Worm (Caenorhabditis elegans) whole organism, mixed stage, embryonic: ENCODE results near the gene C17C3.6.

Experiments
- blmp-1 ChIP-seq: fragments of 150-350 bp; optimal IDR thresholded peaks from 2 replicates; lab custom pipeline; 2014; ENCODE audit warnings: missing biosample characterization, missing genetic modification characterization
- ceh-39 ChIP-seq: fragments of 150-350 bp; optimal IDR thresholded peaks from 2 replicates; lab custom pipeline; 2014; ENCODE audit warnings: missing biosample characterization, missing genetic modification characterization
- ceh-43 ChIP-seq: fragments of 200-800 bp; sonication (Bioruptor generic); optimal IDR thresholded peaks from 2 replicates; lab custom pipeline; 2018; ENCODE audit warnings: mild to moderate bottlenecking, missing genetic modification characterization, moderate library complexity, missing compliant biosample characterization
- ces-1 ChIP-seq: fragments of 150-350 bp; optimal IDR thresholded peaks from 2 replicates; lab custom pipeline; 2014; ENCODE audit warnings: missing biosample characterization, missing genetic modification reagents, missing genetic modification characterization
- cnd-1 ChIP-seq: fragments of 200-800 bp; sonication (Bioruptor generic); optimal IDR thresholded peaks from 2 replicates; lab custom pipeline; 2018; ENCODE audit warnings: mild to moderate bottlenecking, missing genetic modification characterization, missing compliant biosample characterization
- drap-1 ChIP-seq: fragments of 200-800 bp; sonication (Bioruptor generic); optimal IDR thresholded peaks from 3 replicates; lab custom pipeline; 2018; ENCODE audit warnings: mild to moderate bottlenecking, missing genetic modification characterization, missing compliant biosample characterization
- elt-3 ChIP-seq: fragments of 150-350 bp; optimal IDR thresholded peaks from 2 replicates; lab custom pipeline; 2014; ENCODE audit warnings: missing biosample characterization, missing genetic modification characterization
- flh-1 ChIP-seq: fragments of 200-800 bp; sonication (Bioruptor generic); optimal IDR thresholded peaks from 2 replicates; lab custom pipeline; 2018; ENCODE audit warnings: mild to moderate bottlenecking, missing genetic modification characterization, moderate library complexity, missing compliant biosample characterization
- ham-2 ChIP-seq: fragments of 200-800 bp; sonication (Bioruptor generic); optimal IDR thresholded peaks from 2 replicates; lab custom pipeline; 2018; ENCODE audit warnings: mild to moderate bottlenecking, missing genetic modification characterization, missing compliant biosample characterization
- lin-13 ChIP-seq: fragments of 150-350 bp; optimal IDR thresholded peaks from 2 replicates; lab custom pipeline; 2014; ENCODE audit warnings: missing biosample characterization, missing genetic modification characterization
- lin-32 ChIP-seq: fragments of 200-800 bp; sonication (Bioruptor generic); optimal IDR thresholded peaks from 2 replicates; lab custom pipeline; 2018; ENCODE audit warnings: mild to moderate bottlenecking, missing genetic modification characterization, missing compliant biosample characterization
- lsy-2 ChIP-seq: fragments of 150-350 bp; optimal IDR thresholded peaks from 2 replicates; lab custom pipeline; 2014; ENCODE audit warnings: missing biosample characterization, missing genetic modification characterization
- mab-5 ChIP-seq: fragments of 150-350 bp; optimal IDR thresholded peaks from 2 replicates; lab custom pipeline; 2014; ENCODE audit warnings: missing biosample characterization, missing genetic modification characterization
- mep-1 ChIP-seq: fragments of 150-350 bp; optimal IDR thresholded peaks from 2 replicates; lab custom pipeline; 2017; ENCODE audit warnings: missing biosample characterization, missing genetic modification reagents, missing genetic modification characterization, inconsistent platforms
- nhr-12 ChIP-seq: fragments of 150-350 bp; optimal IDR thresholded peaks from 2 replicates; lab custom pipeline; 2014; ENCODE audit warnings: missing biosample characterization, missing genetic modification characterization
- nhr-2 ChIP-seq: fragments of 150-350 bp; optimal IDR thresholded peaks from 2 replicates; lab custom pipeline; 2014; ENCODE audit warnings: missing biosample characterization, missing genetic modification characterization
- nhr-237 ChIP-seq: fragments of 150-350 bp; optimal IDR thresholded peaks from 2 replicates; lab custom pipeline; 2014; ENCODE audit warnings: missing biosample characterization, missing genetic modification characterization
- nhr-28 ChIP-seq: fragments of 150-350 bp; optimal IDR thresholded peaks from 2 replicates; lab custom pipeline; 2014; ENCODE audit warnings: missing biosample characterization, missing genetic modification characterization
- nhr-76 ChIP-seq: sonication (generic microtip); optimal IDR thresholded peaks from 2 replicates; lab custom pipeline; 2017; ENCODE audit warnings: missing biosample characterization, missing genetic modification characterization
- pha-4 ChIP-seq: fragments of 150-350 bp; optimal IDR thresholded peaks from 2 replicates; lab custom pipeline; 2018; ENCODE audit warnings: missing biosample characterization, missing genetic modification reagents, missing genetic modification characterization
- snpc-4 ChIP-seq: fragments of 150-350 bp; optimal IDR thresholded peaks from 2 replicates; lab custom pipeline; 2014; ENCODE audit warnings: missing biosample characterization, missing genetic modification characterization
- sptf-1 ChIP-seq: sonication (generic microtip); optimal IDR thresholded peaks from 2 replicates; lab custom pipeline; 2017; ENCODE audit warnings: mild to moderate bottlenecking, missing genetic modification characterization, moderate library complexity, missing compliant biosample characterization
- tbx-8 ChIP-seq: fragments of 200-800 bp; sonication (Bioruptor generic); optimal IDR thresholded peaks from 2 replicates; lab custom pipeline; 2018; ENCODE audit warnings: mild to moderate bottlenecking, missing genetic modification characterization, moderate library complexity, missing compliant biosample characterization
- unc-120 ChIP-seq: sonication (generic microtip); optimal IDR thresholded peaks from 2 replicates; lab custom pipeline; 2017; ENCODE audit warnings: missing genetic modification characterization, missing compliant biosample characterization; ENCODE audit not compliant: poor library complexity, severe bottlenecking
- unc-39 ChIP-seq: fragments of 150-350 bp; optimal IDR thresholded peaks from 2 replicates; lab custom pipeline; 2014; ENCODE audit warnings: missing biosample characterization, missing genetic modification characterization
- zip-8 ChIP-seq: fragments of 150-350 bp; optimal IDR thresholded peaks from 2 replicates; lab custom pipeline; 2014; ENCODE audit warnings: missing biosample characterization, missing genetic modification characterization
- ztf-11 ChIP-seq: fragments of 150-350 bp; optimal IDR thresholded peaks from 2 replicates; lab custom pipeline; 2014; ENCODE audit warnings: missing biosample characterization, missing genetic modification characterization

C17C3.6 gene

DNA sequence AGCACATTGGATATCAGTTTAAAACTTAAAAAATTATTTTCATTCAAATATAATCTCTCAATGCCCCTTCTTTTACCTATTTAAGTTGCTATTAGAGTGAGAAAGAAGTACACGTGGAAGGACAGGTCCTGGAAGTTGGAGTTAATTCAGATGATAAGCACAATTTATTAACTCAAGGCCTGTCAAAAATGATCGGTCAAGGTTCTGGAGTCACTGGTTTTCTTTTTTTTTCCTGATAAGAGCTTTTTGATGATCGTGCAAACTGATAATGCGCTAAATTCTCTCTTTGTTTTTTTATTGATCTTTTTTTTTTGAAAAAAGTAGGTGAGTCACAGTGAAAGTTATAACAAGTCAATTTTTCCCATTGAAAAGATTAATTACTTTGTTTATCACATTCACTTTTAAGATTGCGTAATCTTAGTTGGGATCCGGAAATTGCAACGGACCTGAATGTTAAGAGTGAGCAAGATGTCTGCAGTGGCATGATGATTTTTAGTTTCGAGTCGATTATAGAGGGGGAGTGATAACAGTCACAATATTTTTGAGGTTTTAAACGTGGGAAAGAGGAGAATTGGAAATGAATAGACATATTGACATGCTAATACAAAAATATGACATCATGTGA lies 37.3 kb upstream of the C17C3.6 start:
- TF ChIP-seq nhr-12 (tag; lab: Kevin White, UChicago) (no peak), ceh-39 (no peak)

DNA sequence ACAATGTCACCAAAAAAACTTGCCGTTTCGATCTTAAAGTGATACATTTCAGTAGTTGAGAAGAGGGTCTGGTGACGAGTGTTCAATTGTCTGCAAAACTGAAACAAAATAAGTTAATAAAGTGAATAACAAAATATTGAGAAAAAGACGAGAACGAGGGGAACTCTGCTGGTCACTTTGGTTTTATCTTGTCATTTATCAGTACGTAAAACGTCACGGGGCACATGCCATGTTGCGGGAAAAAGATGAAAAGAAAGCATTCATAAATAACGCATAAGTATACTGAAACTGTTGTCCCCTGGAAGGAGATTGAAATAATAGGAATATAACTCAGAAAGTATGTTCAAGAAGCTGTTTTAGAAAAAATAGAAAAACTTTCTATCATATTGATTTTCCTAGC lies 35.0 kb upstream of the C17C3.6 start, which contains the start of gene sahd-1:
sahd-1 (minus strand) TSS at position 100 of the 400 bp plus-strand sequence.
- TF ChIP-seq nhr-2 (tag; lab: Kevin White, UChicago) = no peak
- no peak for TF ChIP-seq zip-8 (tag; lab: Kevin White, UChicago)
- no peak for TF ChIP-seq ces-1 (GFP tag; lab: Kevin White, UChicago)
- no peak for TF ChIP-seq lin-32 (GFP tag; lab: Kevin White, UChicago)
- no peak for TF ChIP-seq drap-1 (GFP tag; lab: Kevin White, UChicago)
- no peak for TF ChIP-seq ham-2 (GFP tag; lab: Kevin White, UChicago)
- TF ChIP-seq pha-4 = no peak
- no peak for TF ChIP-seq flh-1 (GFP tag; lab: Kevin White, UChicago)

DNA sequence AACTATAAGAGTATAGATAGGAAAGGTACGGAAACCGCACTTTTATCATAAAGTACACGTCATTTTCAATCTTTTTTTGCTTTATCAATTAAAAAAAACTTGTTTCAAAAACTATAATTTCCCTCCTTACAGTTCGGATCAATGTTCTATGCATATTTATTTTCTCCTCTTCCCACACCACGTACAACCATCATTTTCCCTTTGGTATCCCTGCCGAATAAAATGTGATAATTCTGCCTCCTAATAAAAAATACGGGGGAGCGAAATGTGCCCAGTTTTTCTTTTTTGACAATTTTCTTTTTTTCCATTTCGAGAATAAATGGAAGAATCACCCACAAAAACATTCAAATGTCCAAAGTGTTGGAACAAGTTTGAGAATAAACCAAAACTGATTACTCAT lies 34.3 kb upstream of the C17C3.6 start, which contains the start of gene ZK177.3:
ZK177.3 (plus strand) TSS at position 301 of the 400 bp plus-strand sequence.
- TF ChIP-seq drap-1 (GFP tag; lab: Kevin White, UChicago) (no peak), pha-4 (no peak), mep-1 (tag; lab: Kevin White, UChicago) (no peak), ceh-43 (GFP tag; lab: Kevin White, UChicago) (no peak), lin-13 (no peak)

DNA sequence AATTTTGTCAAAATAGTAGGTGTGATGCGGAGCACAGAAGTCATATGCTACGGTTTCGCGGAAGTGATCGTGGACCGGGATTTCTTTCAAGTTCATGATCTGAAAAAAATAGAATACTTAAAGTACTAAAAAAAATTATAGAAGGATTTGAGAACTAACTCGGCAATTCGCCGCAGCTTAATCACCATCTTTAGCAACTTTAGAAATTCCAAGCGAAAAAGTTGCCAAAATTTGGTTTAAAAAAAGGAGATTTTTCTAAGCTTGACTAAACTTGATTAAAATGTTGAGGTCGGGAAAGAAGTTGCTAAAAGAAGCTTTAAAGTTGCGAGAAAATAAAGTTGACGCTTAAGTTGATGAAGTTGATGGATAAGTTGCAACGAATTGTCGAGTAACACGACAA lies 32.2 kb upstream of the C17C3.6 start, which contains the start of gene ZK177.9:
ZK177.9 (minus strand) TSS at position 101 of the 400 bp plus-strand sequence.
- TF ChIP-seq nhr-76 (tag; lab: Kevin White, UChicago) (no peak), flh-1 (GFP tag; lab: Kevin White, UChicago) (no peak), mep-1 (tag; lab: Kevin White, UChicago) (no peak), elt-3 (tag; lab: Kevin White, UChicago) (no peak), ces-1 (GFP tag; lab: Kevin White, UChicago) (no peak), lsy-2 (tag; lab: Kevin White, UChicago) (no peak), ceh-39 (no peak), nhr-2 (tag; lab: Kevin White, UChicago) (no peak), lin-13 (no peak), unc-120 (no peak), drap-1 (GFP tag; lab: Kevin White, UChicago) (no peak), tbx-8 (GFP tag; lab: Kevin White, UChicago) (no peak), nhr-28 (tag; lab: Kevin White, UChicago) (no peak), unc-39 (tag; lab: Kevin White, UChicago) (no peak), sptf-1 (tag; lab: Kevin White, UChicago) (no peak)

DNA sequence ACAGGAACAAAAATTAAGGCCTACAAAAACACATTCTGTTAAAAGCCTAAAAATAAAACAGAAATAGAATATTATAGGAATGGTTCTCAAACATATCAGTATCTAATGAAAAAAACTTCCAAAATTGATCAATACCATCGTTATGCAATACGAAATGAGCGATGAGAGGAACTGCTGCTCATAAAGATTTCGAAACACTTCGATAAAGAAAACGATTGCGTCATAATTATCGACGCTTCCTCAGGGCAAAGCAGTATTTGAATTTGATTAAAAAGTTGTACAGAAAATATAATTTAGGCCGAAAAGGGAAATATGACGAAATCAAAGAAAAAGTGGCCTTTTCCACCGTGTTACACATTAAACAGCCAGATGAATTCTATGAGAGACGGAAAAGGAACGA lies 31.8 kb upstream of the C17C3.6 start:
- TF ChIP-seq ceh-43 (GFP tag; lab: Kevin White, UChicago) (no peak), zip-8 (tag; lab: Kevin White, UChicago) (peak; percentile 96)

DNA sequence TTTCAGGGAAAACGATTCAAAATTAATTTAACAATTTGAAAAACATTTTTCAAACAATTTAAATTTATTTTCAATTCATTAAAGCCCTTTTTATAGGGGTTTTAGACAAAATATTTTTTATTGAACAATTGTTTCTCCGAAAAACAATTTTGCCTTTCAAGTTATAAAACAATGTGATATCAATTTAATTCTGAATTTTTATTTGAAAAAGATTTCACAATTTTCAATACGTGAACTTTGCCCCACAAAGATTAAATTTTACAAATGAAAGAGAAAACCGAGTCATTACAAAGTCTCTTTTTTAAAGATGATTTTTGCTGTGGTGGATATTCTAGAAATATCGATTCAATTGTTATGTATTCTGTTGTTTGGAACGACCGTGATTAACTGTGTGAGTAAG lies 30.9 kb upstream of the C17C3.6 start, which contains the start of gene ZK177.2:
ZK177.2 (plus strand) TSS at position 301 of the 400 bp plus-strand sequence.
- TF ChIP-seq cnd-1 = no peak
- TF ChIP-seq nhr-12 (tag; lab: Kevin White, UChicago) = no peak
- TF ChIP-seq blmp-1 (tag; lab: Kevin White, UChicago) = no peak
- TF ChIP-seq mab-5 (tag; lab: Kevin White, UChicago) = no peak
- no peak for TF ChIP-seq ztf-11 (tag; lab: Kevin White, UChicago)
- TF ChIP-seq zip-8 (tag; lab: Kevin White, UChicago) = no peak
- TF ChIP-seq nhr-2 (tag; lab: Kevin White, UChicago) = no peak
- TF ChIP-seq nhr-237 (tag; lab: Kevin White, UChicago) = no peak

DNA sequence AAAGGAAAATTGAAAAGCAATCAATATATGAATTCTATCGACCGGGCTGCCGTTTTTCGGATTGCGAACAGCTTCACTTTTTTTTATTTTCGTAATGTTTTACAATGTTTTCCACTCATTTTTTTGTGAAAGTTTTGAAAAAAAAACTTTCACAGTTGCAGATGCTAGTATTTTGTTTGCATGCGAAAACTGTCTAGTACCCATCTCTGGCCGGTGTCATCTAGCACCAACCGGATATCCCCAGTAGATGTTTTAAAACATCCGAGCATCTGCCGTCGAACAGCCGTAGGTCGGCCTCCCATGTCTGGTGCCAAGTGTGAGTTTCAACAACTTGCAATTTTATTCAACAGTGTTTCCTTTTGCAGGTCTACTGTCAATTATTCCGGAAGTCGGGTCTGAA lies 28.4 kb upstream of the C17C3.6 start, which contains the start of gene ZK177.12:
ZK177.12 (plus strand) TSS at position 301 of the 400 bp plus-strand sequence.
- TF ChIP-seq lsy-2 (tag; lab: Kevin White, UChicago) (no peak), nhr-28 (tag; lab: Kevin White, UChicago) (no peak), elt-3 (tag; lab: Kevin White, UChicago) (no peak), mep-1 (tag; lab: Kevin White, UChicago) (no peak), ceh-43 (GFP tag; lab: Kevin White, UChicago) (no peak), unc-39 (tag; lab: Kevin White, UChicago) (no peak), snpc-4 (tag; lab: Kevin White, UChicago) (no peak), nhr-12 (tag; lab: Kevin White, UChicago) (no peak), pha-4 (no peak)
